Worm (Caenorhabditis elegans) whole organism, mixed stage, embryonic: Measurements from ENCODE around the gene F08H9.4.

Experiments used
- M03D4.4 ChIP-seq: sonication (generic microtip); optimal IDR thresholded peaks from 2 replicates; lab custom pipeline; 2017; ENCODE audit warnings: mild to moderate bottlenecking, missing genetic modification characterization, missing compliant biosample characterization
- blmp-1 ChIP-seq: fragments of 150-350 bp; optimal IDR thresholded peaks from 2 replicates; lab custom pipeline; 2014; ENCODE audit warnings: missing biosample characterization, missing genetic modification characterization
- ceh-39 ChIP-seq: fragments of 150-350 bp; optimal IDR thresholded peaks from 2 replicates; lab custom pipeline; 2014; ENCODE audit warnings: missing biosample characterization, missing genetic modification characterization
- ceh-43 ChIP-seq: fragments of 200-800 bp; sonication (Bioruptor generic); optimal IDR thresholded peaks from 2 replicates; lab custom pipeline; 2018; ENCODE audit warnings: mild to moderate bottlenecking, missing genetic modification characterization, moderate library complexity, missing compliant biosample characterization
- ceh-83 ChIP-seq: fragments of 200-800 bp; sonication (Bioruptor generic); optimal IDR thresholded peaks from 2 replicates; lab custom pipeline; 2018; ENCODE audit warnings: mild to moderate bottlenecking, missing genetic modification characterization, missing compliant biosample characterization
- ces-1 ChIP-seq: fragments of 150-350 bp; optimal IDR thresholded peaks from 2 replicates; lab custom pipeline; 2014; ENCODE audit warnings: missing biosample characterization, missing genetic modification reagents, missing genetic modification characterization
- cnd-1 ChIP-seq: fragments of 200-800 bp; sonication (Bioruptor generic); optimal IDR thresholded peaks from 2 replicates; lab custom pipeline; 2018; ENCODE audit warnings: mild to moderate bottlenecking, missing genetic modification characterization, missing compliant biosample characterization
- drap-1 ChIP-seq: fragments of 200-800 bp; sonication (Bioruptor generic); optimal IDR thresholded peaks from 3 replicates; lab custom pipeline; 2018; ENCODE audit warnings: mild to moderate bottlenecking, missing genetic modification characterization, missing compliant biosample characterization
- elt-1 ChIP-seq: sonication (generic microtip); optimal IDR thresholded peaks from 2 replicates; lab custom pipeline; 2017; ENCODE audit warnings: missing genetic modification characterization, mild to moderate bottlenecking, missing compliant biosample characterization, antibody characterized with exemption, moderate library complexity, borderline replicate concordance; ENCODE audit not compliant: insufficient read depth
- elt-3 ChIP-seq: fragments of 150-350 bp; optimal IDR thresholded peaks from 2 replicates; lab custom pipeline; 2014; ENCODE audit warnings: missing biosample characterization, missing genetic modification characterization
- flh-1 ChIP-seq: fragments of 200-800 bp; sonication (Bioruptor generic); optimal IDR thresholded peaks from 2 replicates; lab custom pipeline; 2018; ENCODE audit warnings: mild to moderate bottlenecking, missing genetic modification characterization, moderate library complexity, missing compliant biosample characterization
- ham-2 ChIP-seq: fragments of 200-800 bp; sonication (Bioruptor generic); optimal IDR thresholded peaks from 2 replicates; lab custom pipeline; 2018; ENCODE audit warnings: mild to moderate bottlenecking, missing genetic modification characterization, missing compliant biosample characterization
- hlh-1 ChIP-seq: fragments of 150-350 bp; optimal IDR thresholded peaks from 2 replicates; lab custom pipeline; 2014; ENCODE audit warnings: missing biosample characterization, missing genetic modification reagents, missing genetic modification characterization
- lin-32 ChIP-seq: fragments of 200-800 bp; sonication (Bioruptor generic); optimal IDR thresholded peaks from 2 replicates; lab custom pipeline; 2018; ENCODE audit warnings: mild to moderate bottlenecking, missing genetic modification characterization, missing compliant biosample characterization
- lsy-2 ChIP-seq: fragments of 150-350 bp; optimal IDR thresholded peaks from 2 replicates; lab custom pipeline; 2014; ENCODE audit warnings: missing biosample characterization, missing genetic modification characterization
- mab-5 ChIP-seq: fragments of 150-350 bp; optimal IDR thresholded peaks from 2 replicates; lab custom pipeline; 2014; ENCODE audit warnings: missing biosample characterization, missing genetic modification characterization
- mep-1 ChIP-seq: fragments of 150-350 bp; optimal IDR thresholded peaks from 2 replicates; lab custom pipeline; 2017; ENCODE audit warnings: missing biosample characterization, missing genetic modification reagents, missing genetic modification characterization, inconsistent platforms
- mls-2 ChIP-seq: sonication (generic microtip); optimal IDR thresholded peaks from 2 replicates; lab custom pipeline; 2016; ENCODE audit warnings: mild to moderate bottlenecking, missing genetic modification characterization, moderate library complexity, missing compliant biosample characterization
- nhr-2 ChIP-seq: fragments of 150-350 bp; optimal IDR thresholded peaks from 2 replicates; lab custom pipeline; 2014; ENCODE audit warnings: missing biosample characterization, missing genetic modification characterization
- nhr-237 ChIP-seq: fragments of 150-350 bp; optimal IDR thresholded peaks from 2 replicates; lab custom pipeline; 2014; ENCODE audit warnings: missing biosample characterization, missing genetic modification characterization
- nhr-28 ChIP-seq: fragments of 150-350 bp; optimal IDR thresholded peaks from 2 replicates; lab custom pipeline; 2014; ENCODE audit warnings: missing biosample characterization, missing genetic modification characterization
- nhr-76 ChIP-seq: sonication (generic microtip); optimal IDR thresholded peaks from 2 replicates; lab custom pipeline; 2017; ENCODE audit warnings: missing biosample characterization, missing genetic modification characterization
- pha-4 ChIP-seq: fragments of 150-350 bp; optimal IDR thresholded peaks from 2 replicates; lab custom pipeline; 2018; ENCODE audit warnings: missing biosample characterization, missing genetic modification reagents, missing genetic modification characterization
- sem-2 ChIP-seq: fragments of 200-800 bp; sonication (Bioruptor generic); optimal IDR thresholded peaks from 2 replicates; lab custom pipeline; 2018; ENCODE audit warnings: mild to moderate bottlenecking, missing genetic modification characterization, missing compliant biosample characterization
- snpc-4 ChIP-seq: fragments of 150-350 bp; optimal IDR thresholded peaks from 2 replicates; lab custom pipeline; 2014; ENCODE audit warnings: missing biosample characterization, missing genetic modification characterization
- sptf-1 ChIP-seq: sonication (generic microtip); optimal IDR thresholded peaks from 2 replicates; lab custom pipeline; 2017; ENCODE audit warnings: mild to moderate bottlenecking, missing genetic modification characterization, moderate library complexity, missing compliant biosample characterization
- tbx-8 ChIP-seq: fragments of 200-800 bp; sonication (Bioruptor generic); optimal IDR thresholded peaks from 2 replicates; lab custom pipeline; 2018; ENCODE audit warnings: mild to moderate bottlenecking, missing genetic modification characterization, moderate library complexity, missing compliant biosample characterization
- unc-120 ChIP-seq: sonication (generic microtip); optimal IDR thresholded peaks from 2 replicates; lab custom pipeline; 2017; ENCODE audit warnings: missing genetic modification characterization, missing compliant biosample characterization; ENCODE audit not compliant: poor library complexity, severe bottlenecking
- unc-39 ChIP-seq: fragments of 150-350 bp; optimal IDR thresholded peaks from 2 replicates; lab custom pipeline; 2014; ENCODE audit warnings: missing biosample characterization, missing genetic modification characterization
- unc-62 ChIP-seq: fragments of 150-350 bp; optimal IDR thresholded peaks from 2 replicates; lab custom pipeline; 2014; ENCODE audit warnings: missing biosample characterization, missing genetic modification reagents, missing genetic modification characterization
- ztf-11 ChIP-seq: fragments of 150-350 bp; optimal IDR thresholded peaks from 2 replicates; lab custom pipeline; 2014; ENCODE audit warnings: missing biosample characterization, missing genetic modification characterization

Gene F08H9.4

ce11 chrV:14481987-14482386 lies 17.8 kb upstream of the F08H9.4 start, which contains the start of gene R02D5.10:
R02D5.10 (plus strand) TSS chrV:14482287.
- TF ChIP-seq unc-39 (tag; lab: Kevin White, UChicago) (no peak), blmp-1 (tag; lab: Kevin White, UChicago) (no peak), hlh-1 (tag; lab: Kevin White, UChicago) (no peak), flh-1 (GFP tag; lab: Kevin White, UChicago) (no peak), sem-2 (GFP tag; lab: Kevin White, UChicago) (no peak), mep-1 (no peak), nhr-28 (tag; lab: Kevin White, UChicago) (no peak)

DNA sequence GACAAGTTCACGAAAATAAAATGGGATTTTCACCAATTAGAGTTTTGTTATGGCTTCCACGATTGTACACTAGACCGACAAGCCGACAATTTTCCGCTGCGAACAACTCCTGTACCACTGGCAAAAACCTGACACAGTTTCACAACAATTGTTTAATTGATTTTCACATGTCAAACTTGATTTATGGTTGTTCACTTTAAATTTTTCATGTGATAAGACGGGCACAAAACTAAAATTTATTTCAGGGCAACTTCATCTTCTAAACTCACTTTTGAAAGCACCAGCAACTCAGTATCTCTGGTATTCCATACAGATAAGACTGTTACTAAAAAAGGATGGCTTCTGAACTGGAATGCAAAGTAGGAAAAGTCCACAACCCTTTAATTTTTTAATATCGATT lies 17.2 kb upstream of the F08H9.4 start, which contains the start of gene R02D5.7:
Gene R02D5.7, minus strand, starts transcription at position 101 of the 400 bp plus-strand sequence.
- TF ChIP-seq mls-2 (tag; lab: Kevin White, UChicago) = no peak
- TF ChIP-seq tbx-8 (GFP tag; lab: Kevin White, UChicago) = no peak
- TF ChIP-seq M03D4.4 (tag; lab: Kevin White, UChicago) = no peak
- TF ChIP-seq nhr-237 (tag; lab: Kevin White, UChicago) = no peak
- no peak for TF ChIP-seq snpc-4 (tag; lab: Kevin White, UChicago)
- TF ChIP-seq ztf-11 (tag; lab: Kevin White, UChicago) = no peak
- TF ChIP-seq unc-120 (tag; lab: Kevin White, UChicago) = no peak
- TF ChIP-seq flh-1 (GFP tag; lab: Kevin White, UChicago) = no peak
- TF ChIP-seq ceh-39 (tag; lab: Kevin White, UChicago) = no peak
- no peak for TF ChIP-seq ceh-43 (GFP tag; lab: Kevin White, UChicago)
- TF ChIP-seq ces-1 (GFP tag; lab: Kevin White, UChicago) = no peak
- no peak for TF ChIP-seq nhr-76 (tag; lab: Kevin White, UChicago)
- no peak for TF ChIP-seq lsy-2
- no peak for TF ChIP-seq elt-1

- TF ChIP-seq blmp-1 (tag; lab: Kevin White, UChicago) (no peak), tbx-8 (GFP tag; lab: Kevin White, UChicago) (no peak), ceh-39 (tag; lab: Kevin White, UChicago) (no peak)
Measured at ce11 chrV:14480533-14480932, 16.3 kb upstream of the F08H9.4 start.

ce11 chrV:14478979-14479378 lies 14.8 kb upstream of the F08H9.4 start, which contains the start of gene clec-55:
clec-55 (plus strand) TSS chrV:14479279.
- TF ChIP-seq sptf-1 (tag; lab: Kevin White, UChicago) (no peak), nhr-76 (tag; lab: Kevin White, UChicago) (no peak), pha-4 (no peak), flh-1 (GFP tag; lab: Kevin White, UChicago) (no peak), mab-5 (tag; lab: Kevin White, UChicago) (no peak), ces-1 (GFP tag; lab: Kevin White, UChicago) (no peak), ceh-39 (tag; lab: Kevin White, UChicago) (no peak), drap-1 (no peak), unc-39 (tag; lab: Kevin White, UChicago) (no peak), hlh-1 (tag; lab: Kevin White, UChicago) (no peak), snpc-4 (tag; lab: Kevin White, UChicago) (no peak), mls-2 (tag; lab: Kevin White, UChicago) (no peak), ham-2 (GFP tag; lab: Kevin White, UChicago) (no peak), elt-3 (tag; lab: Kevin White, UChicago) (no peak), nhr-2 (tag; lab: Kevin White, UChicago) (no peak), cnd-1 (tag; lab: Kevin White, UChicago) (no peak), lin-32 (no peak)

- TF ChIP-seq unc-62 (no peak), mep-1 (no peak), ceh-83 (GFP tag; lab: Kevin White, UChicago) (no peak), hlh-1 (tag; lab: Kevin White, UChicago) (no peak), blmp-1 (tag; lab: Kevin White, UChicago) (no peak), elt-3 (tag; lab: Kevin White, UChicago) (no peak), elt-1 (no peak), ceh-43 (GFP tag; lab: Kevin White, UChicago) (no peak)
Measured at ce11 chrV:14476680-14477079, 12.5 kb upstream of the F08H9.4 start, which contains the start of gene clec-54. clec-54 (plus strand) TSS chrV:14476903.
